Worm (Caenorhabditis elegans): ENCODE measurements around the gene F31F4.17.

DNA sequence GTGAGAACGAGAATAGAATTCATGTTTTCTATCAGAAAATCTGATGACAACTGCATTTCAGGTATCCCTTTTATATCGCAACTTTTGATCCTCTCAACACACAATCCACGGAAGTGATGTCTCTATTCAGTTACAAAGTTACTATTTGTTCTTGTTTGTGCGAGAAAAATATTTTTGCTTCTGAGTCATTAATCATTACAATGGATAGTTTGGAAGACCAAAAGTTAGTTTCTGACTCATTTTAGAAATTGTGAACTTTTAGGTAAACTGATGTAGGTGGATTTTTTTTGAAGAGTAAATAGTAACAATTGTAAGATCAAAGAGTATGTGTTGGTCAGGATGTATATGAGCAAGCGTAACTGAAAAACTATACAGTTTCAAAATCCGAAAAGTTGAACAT is 50.4 kb downstream of the F31F4.17 start, which contains the start of gene srlf-36:
- no peak for TF ChIP-seq B0310.2 (tag; optimal IDR thresholded peaks at IDR 0.05)
- TF ChIP-seq ets-7 (tag; optimal IDR thresholded peaks at IDR 0.05): no peak
- no peak for TF ChIP-seq hmbx-1 (tag; optimal IDR thresholded peaks at IDR 0.05)
- TF ChIP-seq ama-1 (optimal IDR thresholded peaks at IDR 0.05): no peak
